Worm (Caenorhabditis elegans) whole organism, L1 larva: ENCODE measurements around the gene ugt-8.
A peak's percentile ranks its signal among the peaks of the same experiment; 100 is the strongest.

ENCODE experiments used
- C16A3.4 ChIP-seq: fragments of 150-350 bp; optimal IDR thresholded peaks from 2 replicates; lab custom pipeline; 2014; ENCODE audit warnings: missing biosample characterization, missing genetic modification characterization
- aha-1 ChIP-seq: fragments of 150-350 bp; optimal IDR thresholded peaks from 2 replicates; lab custom pipeline; 2014; ENCODE audit warnings: missing biosample characterization, missing genetic modification characterization
- aly-2 ChIP-seq: fragments of 150-350 bp; optimal IDR thresholded peaks from 2 replicates; lab custom pipeline; 2014; ENCODE audit warnings: missing biosample characterization, missing genetic modification characterization
- blmp-1 ChIP-seq: fragments of 150-350 bp; optimal IDR thresholded peaks from 2 replicates; lab custom pipeline; 2014; ENCODE audit warnings: missing biosample characterization, missing genetic modification characterization
- ceh-82 ChIP-seq, 3 experiments: fragments of 150-350 bp in 1 of 3; sonication (generic microtip) in 2 of 3; optimal IDR thresholded peaks; 2 replicates each; lab custom pipeline; 2014 to 2017; ENCODE audit warnings: missing biosample characterization in 3 of 3, missing genetic modification characterization in 3 of 3
- ceh-88 ChIP-seq: fragments of 200-800 bp; sonication (Bioruptor generic); IDR thresholded peaks from 2 replicates; pipeline ENCODE4 v1.3.6; 2022; ENCODE audit warnings: missing genetic modification characterization, missing compliant biosample characterization
- efl-3 ChIP-seq: fragments of 200-800 bp; sonication (Bioruptor generic); optimal IDR thresholded peaks from 2 replicates; lab custom pipeline; 2018; ENCODE audit warnings: mild to moderate bottlenecking, missing genetic modification characterization, missing compliant biosample characterization
- egl-13 ChIP-seq: sonication (generic microtip); optimal IDR thresholded peaks from 2 replicates; lab custom pipeline; 2016; ENCODE audit warnings: missing genotype, missing genetic modification reagents, missing genetic modification characterization, missing compliant biosample characterization
- egl-27 ChIP-seq, 2 experiments: fragments of 150-350 bp in 1 of 2; sonication (generic microtip); optimal IDR thresholded peaks; 3 replicates each; lab custom pipeline; 2017 to 2018; ENCODE audit warnings: missing biosample characterization in 2 of 2, missing genetic modification characterization in 2 of 2, missing genetic modification reagents in 2 of 2
- elt-2 ChIP-seq: sonication (generic microtip); optimal IDR thresholded peaks from 2 replicates; lab custom pipeline; 2016; ENCODE audit warnings: missing genetic modification characterization, mild to moderate bottlenecking, inconsistent platforms, missing compliant biosample characterization, missing genetic modification reagents
- elt-3 ChIP-seq, 6 experiments: fragments of 150-350 bp in 1 of 6; sonication (generic microtip); optimal IDR thresholded peaks; 2 replicates each; lab custom pipeline; 2017 to 2018; ENCODE audit warnings: missing biosample characterization in 6 of 6, missing genetic modification characterization in 6 of 6, inconsistent platforms in 1 of 6
- ets-5 ChIP-seq: fragments of 200-800 bp; sonication (Bioruptor generic); IDR thresholded peaks from 2 replicates; pipeline ENCODE4 v1.3.6; 2022; ENCODE audit warnings: missing genetic modification characterization, missing compliant biosample characterization
- fkh-10 ChIP-seq: sonication (generic microtip); optimal IDR thresholded peaks from 2 replicates; lab custom pipeline; 2017; ENCODE audit warnings: missing biosample characterization, missing genetic modification reagents, missing genetic modification characterization
- fkh-8 ChIP-seq: sonication (generic microtip); optimal IDR thresholded peaks from 2 replicates; lab custom pipeline; 2016; ENCODE audit warnings: mild to moderate bottlenecking, missing genetic modification characterization, missing compliant biosample characterization
- grh-1 ChIP-seq: fragments of 200-800 bp; sonication (Bioruptor generic); IDR thresholded peaks from 2 replicates; pipeline ENCODE4 v1.3.6; 2022; ENCODE audit warnings: missing genetic modification reagents, missing genetic modification characterization, missing compliant biosample characterization
- hlh-4 ChIP-seq: sonication (generic microtip); optimal IDR thresholded peaks from 2 replicates; lab custom pipeline; 2016; ENCODE audit warnings: mild to moderate bottlenecking, missing genetic modification characterization, missing compliant biosample characterization
- hpl-2 ChIP-seq: fragments of 150-350 bp; optimal IDR thresholded peaks from 2 replicates; lab custom pipeline; 2014; ENCODE audit warnings: missing biosample characterization, missing genetic modification reagents, missing genetic modification characterization
- irx-1 ChIP-seq: sonication (generic microtip); optimal IDR thresholded peaks from 2 replicates; lab custom pipeline; 2016; ENCODE audit warnings: missing genetic modification characterization, missing compliant biosample characterization
- isw-1 ChIP-seq: fragments of 200-800 bp; sonication (Bioruptor generic); IDR thresholded peaks from 2 replicates; pipeline ENCODE4 v1.3.6; 2022; ENCODE audit warnings: missing genetic modification characterization, missing compliant biosample characterization
- lin-39 ChIP-seq: fragments of 150-350 bp; optimal IDR thresholded peaks from 2 replicates; lab custom pipeline; 2014; ENCODE audit warnings: missing biosample characterization, missing genetic modification reagents, missing genetic modification characterization
- mab-9 ChIP-seq: fragments of 200-800 bp; sonication (Bioruptor generic); IDR thresholded peaks from 2 replicates; pipeline ENCODE4 v1.3.6; 2022; ENCODE audit warnings: missing genetic modification reagents, missing genetic modification characterization, missing compliant biosample characterization
- mdl-1 ChIP-seq, 2 experiments: fragments of 150-350 bp; optimal IDR thresholded peaks; 2 replicates each; lab custom pipeline; 2014 to 2017; ENCODE audit warnings: missing biosample characterization in 2 of 2, missing genetic modification characterization in 2 of 2, inconsistent platforms in 1 of 2
- mef-2 ChIP-seq: fragments of 150-350 bp; optimal IDR thresholded peaks from 2 replicates; lab custom pipeline; 2014; ENCODE audit warnings: missing biosample characterization, missing genetic modification characterization
- nhr-11 ChIP-seq: fragments of 150-350 bp; optimal IDR thresholded peaks from 2 replicates; lab custom pipeline; 2014; ENCODE audit warnings: missing biosample characterization, missing genetic modification characterization
- nhr-12 ChIP-seq: sonication (generic microtip); optimal IDR thresholded peaks from 2 replicates; lab custom pipeline; 2017; ENCODE audit warnings: missing biosample characterization, missing genetic modification characterization
- nhr-20 ChIP-seq: sonication (generic microtip); optimal IDR thresholded peaks from 2 replicates; lab custom pipeline; 2016; ENCODE audit warnings: mild to moderate bottlenecking, missing genetic modification characterization, missing compliant biosample characterization
- nhr-237 ChIP-seq: fragments of 150-350 bp; optimal IDR thresholded peaks from 2 replicates; lab custom pipeline; 2014; ENCODE audit warnings: missing biosample characterization, missing genetic modification characterization
- nhr-71 ChIP-seq: sonication (generic microtip); optimal IDR thresholded peaks from 2 replicates; lab custom pipeline; 2016; ENCODE audit warnings: mild to moderate bottlenecking, missing genetic modification characterization, moderate library complexity, missing compliant biosample characterization
- nhr-84 ChIP-seq: sonication (generic microtip); optimal IDR thresholded peaks from 2 replicates; lab custom pipeline; 2017; ENCODE audit warnings: missing biosample characterization, missing genetic modification characterization
- nhr-85 ChIP-seq: sonication (generic microtip); peaks from one replicate; lab custom pipeline; 2016; ENCODE audit warnings: missing genetic modification characterization, inconsistent platforms, missing compliant biosample characterization
- nhr-90 ChIP-seq: sonication (generic microtip); optimal IDR thresholded peaks from 2 replicates; lab custom pipeline; 2016; ENCODE audit warnings: mild to moderate bottlenecking, missing genetic modification characterization, missing compliant biosample characterization; ENCODE audit not compliant: poor library complexity
- pqm-1 ChIP-seq: sonication (generic microtip); optimal IDR thresholded peaks from 3 replicates; lab custom pipeline; 2017; ENCODE audit warnings: missing biosample characterization, missing genetic modification characterization
- skn-1 ChIP-seq: fragments of 150-350 bp; optimal IDR thresholded peaks from 2 replicates; lab custom pipeline; 2014; ENCODE audit warnings: missing biosample characterization, missing genetic modification characterization
- snpc-4 ChIP-seq: fragments of 150-350 bp; optimal IDR thresholded peaks from 2 replicates; lab custom pipeline; 2014; ENCODE audit warnings: missing biosample characterization, missing genetic modification characterization
- sox-4 ChIP-seq: sonication (generic microtip); optimal IDR thresholded peaks from 2 replicates; lab custom pipeline; 2016; ENCODE audit warnings: missing genetic modification characterization, missing compliant biosample characterization
- sptf-1 ChIP-seq: fragments of 150-350 bp; optimal IDR thresholded peaks from 2 replicates; lab custom pipeline; 2014; ENCODE audit warnings: missing biosample characterization, missing genetic modification characterization
- tbx-2 ChIP-seq: sonication (generic microtip); optimal IDR thresholded peaks from 2 replicates; lab custom pipeline; 2016; ENCODE audit warnings: missing genetic modification characterization, missing compliant biosample characterization
- unc-30 ChIP-seq: sonication (generic microtip); optimal IDR thresholded peaks from 2 replicates; lab custom pipeline; 2017; ENCODE audit warnings: missing biosample characterization, missing genetic modification characterization
- unc-62 ChIP-seq: fragments of 150-350 bp; optimal IDR thresholded peaks from 2 replicates; lab custom pipeline; 2014; ENCODE audit warnings: missing biosample characterization, missing genetic modification reagents, missing genetic modification characterization
- ztf-11 ChIP-seq, 2 experiments: sonication (generic microtip); optimal IDR thresholded peaks; 2 replicates each; lab custom pipeline; 2016 to 2017; ENCODE audit warnings: missing genetic modification characterization in 2 of 2, missing biosample characterization in 1 of 2, missing compliant biosample characterization in 1 of 2

Gene ugt-8

DNA sequence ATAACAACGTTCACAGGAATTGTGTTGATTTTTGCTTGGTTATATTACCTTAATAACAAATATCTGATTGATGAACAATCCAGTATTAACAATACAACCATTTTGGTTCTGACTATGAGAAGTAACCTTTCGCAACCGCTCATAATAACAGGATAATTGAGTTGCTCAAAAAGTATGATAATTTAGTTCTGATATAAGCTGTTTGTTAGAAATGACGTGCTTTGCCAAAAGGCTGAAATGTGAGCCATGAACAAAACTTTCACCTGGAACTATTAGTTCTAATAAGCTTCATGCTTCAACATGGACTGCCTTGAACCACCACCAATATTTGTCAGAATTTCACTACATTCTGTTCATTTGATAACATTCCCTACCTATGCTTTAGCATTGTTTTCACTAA, 20.9 kb downstream of the ugt-8 start, which contains the start of gene srh-20:
TSS of gene srh-20 (plus strand) at position 301 of the 400 bp plus-strand sequence.
- TF ChIP-seq nhr-11 (tag; lab: Kevin White, UChicago) (no peak), skn-1 (tag; lab: Kevin White, UChicago) (no peak), hlh-4 (tag; lab: Kevin White, UChicago) (no peak), lin-39 (no peak)

DNA sequence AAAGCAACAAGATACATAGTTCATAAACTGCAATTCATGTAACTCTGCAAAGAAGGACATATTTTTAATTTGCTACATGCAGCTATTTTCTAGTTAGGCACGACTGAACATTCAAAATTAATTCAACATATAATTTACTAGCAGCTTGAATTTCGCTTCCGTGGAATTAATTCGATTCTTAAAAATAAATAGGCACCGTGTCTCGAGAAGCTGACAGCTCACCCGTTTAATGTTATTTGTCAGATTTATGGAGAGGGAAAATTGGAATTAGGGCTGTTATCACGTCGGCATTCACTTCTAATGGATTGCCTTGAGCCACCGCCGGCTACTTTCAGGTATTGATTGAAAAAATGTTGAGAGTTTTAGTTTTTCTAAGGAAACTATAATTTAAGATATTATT, 22.6 kb downstream of the ugt-8 start, which contains the start of gene srh-21:
TSS of gene srh-21 (plus strand) at position 301 of the 400 bp plus-strand sequence.
- TF ChIP-seq fkh-8 = peak; percentile 8
- no peak for TF ChIP-seq ztf-11 (tag; optimal IDR thresholded peaks at IDR 0.05; lab: Kevin White, UChicago)

DNA sequence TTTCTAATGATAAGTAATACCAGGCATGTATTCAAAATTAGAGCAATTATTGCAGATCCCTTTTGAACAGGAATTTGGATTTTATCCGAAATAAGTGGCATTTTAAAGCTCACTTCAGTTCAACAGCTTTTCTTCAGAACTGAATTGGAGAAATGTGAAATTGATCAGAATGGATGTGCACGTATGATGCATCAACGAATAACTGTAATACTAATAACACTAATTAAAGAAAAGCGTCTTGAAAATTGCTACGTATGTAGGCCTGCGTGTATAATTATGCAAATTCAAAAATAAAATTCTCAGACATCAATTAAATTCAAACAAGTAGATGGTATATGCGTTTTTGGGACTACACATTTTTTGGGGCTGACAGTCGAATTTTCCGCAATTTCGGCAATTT, 26.1 kb downstream of the ugt-8 start, which contains the start of gene str-205:
TSS of gene str-205 (minus strand) at position 101 of the 400 bp plus-strand sequence.
- no peak for TF ChIP-seq mab-9 (GFP tag; lab: Robert Waterston, UW)
- TF ChIP-seq nhr-71 (tag; lab: Kevin White, UChicago) = no peak
- TF ChIP-seq blmp-1 = no peak
- no peak for TF ChIP-seq isw-1 (GFP tag; lab: Robert Waterston, UW)
- TF ChIP-seq ets-5 (GFP tag; lab: Robert Waterston, UW) = no peak
- no peak for TF ChIP-seq nhr-84 (tag; lab: Kevin White, UChicago)
- TF ChIP-seq nhr-20 (tag; lab: Kevin White, UChicago) = no peak
- no peak for TF ChIP-seq mdl-1 (tag; optimal IDR thresholded peaks at IDR 0.05; lab: Kevin White, UChicago)
- TF ChIP-seq ceh-82 (tag; optimal IDR thresholded peaks at IDR 0.05; lab: Kevin White, UChicago) = no peak
- no peak for TF ChIP-seq elt-2
- no peak for TF ChIP-seq elt-3 (tag; optimal IDR thresholded peaks at IDR 0.05; lab: Kevin White, UChicago)
- no peak for TF ChIP-seq efl-3 (GFP tag; lab: Kevin White, UChicago)
- TF ChIP-seq pqm-1 (tag; lab: Kevin White, UChicago) = no peak
- TF ChIP-seq, all 84 proteins: peak for 0

DNA sequence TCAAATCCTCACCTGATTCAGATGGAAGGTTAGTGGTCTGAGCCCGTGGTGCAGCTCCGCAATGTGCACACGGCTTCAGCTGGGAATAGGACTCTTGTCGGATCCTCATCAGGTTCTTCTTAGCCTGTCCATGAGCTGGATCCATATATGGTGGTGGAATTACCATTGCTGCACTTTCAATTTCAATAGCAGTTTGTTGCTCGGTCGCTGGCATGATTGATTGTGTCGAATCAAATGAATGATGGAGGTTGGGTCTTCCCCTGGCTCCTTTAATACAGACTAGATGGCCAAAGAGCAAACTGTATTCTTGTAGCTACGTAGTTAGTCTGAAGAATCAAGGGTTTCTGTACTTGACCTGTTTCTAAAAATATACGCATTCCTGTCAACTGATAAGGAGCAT, 29.1 kb downstream of the ugt-8 start, which contains the start of gene C02E7.10:
TSS of gene C02E7.10 (minus strand) at position 232 of the 400 bp plus-strand sequence.
- no peak for TF ChIP-seq nhr-237 (tag; lab: Kevin White, UChicago)
- TF ChIP-seq sptf-1 (tag; lab: Kevin White, UChicago) = no peak
- no peak for TF ChIP-seq nhr-85 (tag; lab: Kevin White, UChicago)
- no peak for TF ChIP-seq hpl-2 (GFP tag; lab: Kevin White, UChicago)
- no peak for TF ChIP-seq nhr-12
- TF ChIP-seq unc-62 (GFP tag; lab: Kevin White, UChicago) = no peak
- no peak for TF ChIP-seq egl-13
- TF ChIP-seq sox-4 (tag; lab: Kevin White, UChicago) = no peak
- no peak for TF ChIP-seq nhr-20 (tag; lab: Kevin White, UChicago)
- TF ChIP-seq irx-1 (tag; lab: Kevin White, UChicago) = no peak
- TF ChIP-seq aha-1 = no peak
- TF ChIP-seq nhr-90 (tag; lab: Kevin White, UChicago) = no peak
- no peak for TF ChIP-seq snpc-4 (tag; lab: Kevin White, UChicago)
- TF ChIP-seq mdl-1 (tag; optimal IDR thresholded peaks at IDR 0.05; lab: Kevin White, UChicago) = no peak
- no peak for TF ChIP-seq isw-1 (GFP tag; lab: Robert Waterston, UW)

DNA sequence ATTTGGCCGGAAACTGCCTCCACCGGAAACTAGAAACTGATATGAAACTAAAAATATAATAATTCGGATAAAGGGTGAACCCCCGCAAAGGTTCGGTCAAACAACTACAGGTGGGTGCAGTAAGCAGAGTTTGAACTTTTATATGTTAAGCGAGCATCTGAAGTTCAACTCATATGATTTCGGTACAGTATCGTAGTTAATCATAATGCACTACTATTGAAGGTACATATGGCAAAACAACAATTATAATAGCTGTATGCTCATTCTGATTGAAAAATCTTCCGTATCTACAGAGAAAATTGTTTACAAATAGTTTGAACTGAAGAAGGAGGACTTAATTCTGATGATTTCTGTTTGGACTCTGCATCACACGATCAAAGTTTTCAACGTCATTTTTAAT, 29.5 kb downstream of the ugt-8 start:
- TF ChIP-seq aly-2 = no peak
- TF ChIP-seq ets-5 (GFP tag; lab: Robert Waterston, UW) = no peak
- no peak for TF ChIP-seq grh-1
- TF ChIP-seq unc-30 (tag; lab: Kevin White, UChicago) = no peak
- TF ChIP-seq ztf-11 (tag; optimal IDR thresholded peaks at IDR 0.05; lab: Kevin White, UChicago) = no peak
- TF ChIP-seq unc-62 (GFP tag; lab: Kevin White, UChicago) = no peak
- TF ChIP-seq mef-2 (tag; lab: Kevin White, UChicago) = no peak
- no peak for TF ChIP-seq ceh-88 (GFP tag; lab: Robert Waterston, UW)
- no peak for TF ChIP-seq egl-27 (tag; optimal IDR thresholded peaks at IDR 0.05; lab: Kevin White, UChicago)
- TF ChIP-seq nhr-12 = no peak
- no peak for TF ChIP-seq blmp-1
- TF ChIP-seq C16A3.4 (tag; lab: Kevin White, UChicago) = no peak
- no peak for TF ChIP-seq fkh-10 (GFP tag; lab: Kevin White, UChicago)
- TF ChIP-seq sptf-1 (tag; lab: Kevin White, UChicago) = no peak
- TF ChIP-seq tbx-2 = no peak
- TF ChIP-seq nhr-90 (tag; lab: Kevin White, UChicago) = no peak
- TF ChIP-seq, all 84 proteins: peak for 0
